Fruit fly (Drosophila melanogaster) whole organism, embryonic: ENCODE data around the gene tj.

ENCODE experiments used
- Abd-B ChIP-seq: fragments of 200-800 bp; sonication (Bioruptor generic); optimal IDR thresholded peaks from 2 replicates; lab custom pipeline; 2018; ENCODE audit warnings: missing biosample characterization, mild to moderate bottlenecking, missing genetic modification characterization, moderate library complexity
- Aef1 ChIP-seq: fragments of 200-800 bp; sonication (Bioruptor generic); IDR thresholded peaks from 3 replicates; pipeline ENCODE4 v1.3.6; 2022; ENCODE audit warnings: missing biosample characterization, missing genetic modification characterization
- Antp ChIP-seq: fragments of 200-800 bp; sonication (Bioruptor generic); optimal IDR thresholded peaks from 3 replicates; lab custom pipeline; 2016; ENCODE audit warnings: missing biosample characterization, missing genetic modification characterization
- B-H2 ChIP-seq: fragments of 200-800 bp; sonication (Bioruptor generic); optimal IDR thresholded peaks from 2 replicates; lab custom pipeline; 2018; ENCODE audit warnings: missing biosample characterization, mild to moderate bottlenecking, missing genetic modification characterization
- Bdp1 ChIP-seq: fragments of 200-800 bp; sonication (Bioruptor generic); optimal IDR thresholded peaks from 3 replicates; lab custom pipeline; 2016; ENCODE audit warnings: missing biosample characterization, missing genetic modification characterization
- CG11456 ChIP-seq: fragments of 200-800 bp; sonication (Bioruptor generic); IDR thresholded peaks from 3 replicates; pipeline ENCODE4 v1.3.6; 2022; ENCODE audit warnings: missing biosample characterization, missing genetic modification characterization
- CG11560 ChIP-seq: fragments of 200-800 bp; sonication (Bioruptor generic); IDR thresholded peaks from 3 replicates; pipeline ENCODE4 v1.3.6; 2022; ENCODE audit warnings: missing biosample characterization, missing genetic modification characterization
- CG13287 ChIP-seq: fragments of 200-800 bp; sonication (Bioruptor generic); IDR thresholded peaks from 2 replicates; pipeline ENCODE4 v1.3.6; 2022; ENCODE audit warnings: missing biosample characterization, missing genetic modification characterization; ENCODE audit not compliant: partially characterized antibody
- CG13424 ChIP-seq: fragments of 200-800 bp; sonication (Bioruptor generic); optimal IDR thresholded peaks from 2 replicates; lab custom pipeline; 2019; ENCODE audit warnings: missing biosample characterization, mild to moderate bottlenecking, missing genetic modification characterization, moderate library complexity
- CG13894 ChIP-seq: fragments of 200-800 bp; sonication (Bioruptor generic); optimal IDR thresholded peaks from 3 replicates; lab custom pipeline; 2018; ENCODE audit warnings: missing biosample characterization, mild to moderate bottlenecking, missing genetic modification characterization, moderate library complexity
- CG15073 ChIP-seq: fragments of 200-800 bp; sonication (Bioruptor generic); optimal IDR thresholded peaks from 2 replicates; lab custom pipeline; 2016; ENCODE audit warnings: missing biosample characterization, missing genetic modification characterization
- CG1792 ChIP-seq: fragments of 200-800 bp; sonication (Bioruptor generic); optimal IDR thresholded peaks from 2 replicates; lab custom pipeline; 2016; ENCODE audit warnings: missing biosample characterization, missing genetic modification characterization
- CG18476 ChIP-seq: fragments of 200-800 bp; sonication (Bioruptor generic); optimal IDR thresholded peaks from 2 replicates; lab custom pipeline; 2016; ENCODE audit warnings: missing biosample characterization, mild to moderate bottlenecking, missing genetic modification characterization
- CG2120 ChIP-seq: fragments of 200-800 bp; sonication (Bioruptor generic); optimal IDR thresholded peaks from 3 replicates; lab custom pipeline; 2016; ENCODE audit warnings: missing biosample characterization, missing genetic modification characterization
- CG31388 ChIP-seq: fragments of 200-800 bp; sonication (Bioruptor generic); optimal IDR thresholded peaks from 2 replicates; lab custom pipeline; 2016; ENCODE audit warnings: missing biosample characterization, missing genetic modification characterization
- CG32767 ChIP-seq: fragments of 200-800 bp; sonication (Bioruptor generic); IDR thresholded peaks from 2 replicates; pipeline ENCODE4 v1.3.6; 2022; ENCODE audit warnings: missing biosample characterization, missing genetic modification characterization
- CG3281 ChIP-seq: fragments of 200-800 bp; sonication (Bioruptor generic); optimal IDR thresholded peaks from 3 replicates; lab custom pipeline; 2017; ENCODE audit warnings: missing biosample characterization, mild to moderate bottlenecking, missing genetic modification characterization
- CG33213 ChIP-seq: fragments of 200-800 bp; sonication (Bioruptor generic); optimal IDR thresholded peaks from 3 replicates; lab custom pipeline; 2016; ENCODE audit warnings: missing biosample characterization, missing genetic modification characterization
- CG6654 ChIP-seq: fragments of 200-800 bp; sonication (Bioruptor generic); optimal IDR thresholded peaks from 2 replicates; lab custom pipeline; 2017; ENCODE audit warnings: missing biosample characterization, mild to moderate bottlenecking, missing genetic modification characterization
- CG6854 ChIP-seq: fragments of 200-800 bp; sonication (Bioruptor generic); optimal IDR thresholded peaks from 3 replicates; lab custom pipeline; 2017; ENCODE audit warnings: missing biosample characterization, mild to moderate bottlenecking, missing genetic modification characterization
- CG7372 ChIP-seq: fragments of 200-800 bp; sonication (Bioruptor generic); IDR thresholded peaks from 2 replicates; pipeline ENCODE4 v1.3.6; 2022; ENCODE audit warnings: missing biosample characterization, missing genetic modification characterization
- CG8359 ChIP-seq: fragments of 200-800 bp; sonication (Bioruptor generic); optimal IDR thresholded peaks from 2 replicates; lab custom pipeline; 2017; ENCODE audit warnings: missing biosample characterization, mild to moderate bottlenecking, missing genetic modification characterization, borderline replicate concordance
- CHES-1-like ChIP-seq: fragments of 200-800 bp; sonication (Bioruptor generic); optimal IDR thresholded peaks from 2 replicates; lab custom pipeline; 2016; ENCODE audit warnings: missing biosample characterization, missing genetic modification characterization
- CrebB ChIP-seq: fragments of 200-800 bp; sonication (Bioruptor generic); optimal IDR thresholded peaks from 3 replicates; lab custom pipeline; 2018; ENCODE audit warnings: missing biosample characterization, mild to moderate bottlenecking, missing genetic modification characterization
- Doc3 ChIP-seq: fragments of 200-800 bp; sonication (Bioruptor generic); IDR thresholded peaks from 3 replicates; pipeline ENCODE4 v1.3.6; 2022; ENCODE audit warnings: missing biosample characterization, missing genetic modification characterization; ENCODE audit not compliant: partially characterized antibody
- Fer2 ChIP-seq: fragments of 200-800 bp; sonication (Bioruptor generic); optimal IDR thresholded peaks from 2 replicates; lab custom pipeline; 2018; ENCODE audit warnings: missing biosample characterization, mild to moderate bottlenecking, missing genetic modification characterization, moderate library complexity
- HLHmδ ChIP-seq: fragments of 200-800 bp; sonication (Bioruptor generic); optimal IDR thresholded peaks from 2 replicates; lab custom pipeline; 2018; ENCODE audit warnings: missing biosample characterization, mild to moderate bottlenecking, missing genetic modification characterization, moderate library complexity
- Hey ChIP-seq: fragments of 200-800 bp; sonication (Bioruptor generic); optimal IDR thresholded peaks from 3 replicates; lab custom pipeline; 2018; ENCODE audit warnings: missing biosample characterization, mild to moderate bottlenecking, missing genetic modification characterization
- Hsf ChIP-seq: fragments of 200-800 bp; sonication (Bioruptor generic); optimal IDR thresholded peaks from 3 replicates; lab custom pipeline; 2016; ENCODE audit warnings: missing biosample characterization, missing genetic modification characterization
- Lim3 ChIP-seq: fragments of 200-800 bp; sonication (Bioruptor generic); IDR thresholded peaks from 2 replicates; pipeline ENCODE4 v1.3.6; 2022; ENCODE audit warnings: missing biosample characterization, missing genetic modification characterization
- MBD-R2 ChIP-seq: fragments of 200-800 bp; sonication (Bioruptor generic); IDR thresholded peaks from 2 replicates; pipeline ENCODE4 v1.3.6; 2022; ENCODE audit warnings: missing biosample characterization, missing genetic modification characterization
- NC2α ChIP-seq: fragments of 200-800 bp; sonication (Bioruptor generic); optimal IDR thresholded peaks from 2 replicates; lab custom pipeline; 2016; ENCODE audit warnings: missing biosample characterization, missing genetic modification characterization
- Oli ChIP-seq: fragments of 200-800 bp; sonication (Bioruptor generic); optimal IDR thresholded peaks from 2 replicates; lab custom pipeline; 2018; ENCODE audit warnings: missing biosample characterization, mild to moderate bottlenecking, missing genetic modification characterization, moderate library complexity
- Side ChIP-seq: fragments of 200-800 bp; sonication (Bioruptor generic); optimal IDR thresholded peaks from 2 replicates; lab custom pipeline; 2016; ENCODE audit warnings: missing biosample characterization, missing genetic modification characterization
- Usf ChIP-seq: fragments of 200-800 bp; sonication (Bioruptor generic); optimal IDR thresholded peaks from 2 replicates; lab custom pipeline; 2017; ENCODE audit warnings: missing genotype, missing biosample characterization, missing genetic modification characterization
- cas ChIP-seq: fragments of 200-800 bp; sonication (Bioruptor generic); IDR thresholded peaks from 2 replicates; pipeline ENCODE4 v1.3.6; 2022; ENCODE audit warnings: missing biosample characterization, missing genetic modification characterization
- dati ChIP-seq: fragments of 200-800 bp; sonication (Bioruptor generic); IDR thresholded peaks from 2 replicates; pipeline ENCODE4 v1.3.6; 2022; ENCODE audit warnings: missing biosample characterization, missing genetic modification characterization
- dmrt99B ChIP-seq: fragments of 200-800 bp; sonication (Bioruptor generic); optimal IDR thresholded peaks from 2 replicates; lab custom pipeline; 2018; ENCODE audit warnings: missing biosample characterization, mild to moderate bottlenecking, missing genetic modification characterization, moderate library complexity
- ems ChIP-seq: fragments of 200-800 bp; sonication (Bioruptor generic); optimal IDR thresholded peaks from 3 replicates; lab custom pipeline; 2016; ENCODE audit warnings: missing biosample characterization, missing genetic modification characterization
- eyg ChIP-seq: fragments of 200-800 bp; sonication (Bioruptor generic); optimal IDR thresholded peaks from 3 replicates; lab custom pipeline; 2016; ENCODE audit warnings: missing biosample characterization, missing genetic modification characterization
- gcm2 ChIP-seq: fragments of 200-800 bp; sonication (Bioruptor generic); optimal IDR thresholded peaks from 2 replicates; lab custom pipeline; 2016; ENCODE audit warnings: missing biosample characterization, missing genetic modification characterization
- gem ChIP-seq: fragments of 200-800 bp; sonication (Bioruptor generic); optimal IDR thresholded peaks from 2 replicates; lab custom pipeline; 2019; ENCODE audit warnings: missing biosample characterization, mild to moderate bottlenecking, missing genetic modification characterization, moderate library complexity
- grau ChIP-seq: fragments of 200-800 bp; optimal IDR thresholded peaks from 3 replicates; lab custom pipeline; 2019; ENCODE audit warnings: missing biosample characterization, mild to moderate bottlenecking, missing genetic modification characterization, moderate library complexity
- h ChIP-seq: fragments of >200 bp; optimal IDR thresholded peaks from 2 replicates; lab custom pipeline; 2017
- hth ChIP-seq: fragments of >200 bp; optimal IDR thresholded peaks from 2 replicates; lab custom pipeline; 2017; ENCODE audit warnings: inconsistent platforms
- pfk ChIP-seq: fragments of 200-800 bp; sonication (Bioruptor generic); optimal IDR thresholded peaks from 2 replicates; lab custom pipeline; 2018; ENCODE audit warnings: missing biosample characterization, mild to moderate bottlenecking, missing genetic modification characterization, moderate library complexity
- rib ChIP-seq: fragments of 200-800 bp; sonication (Bioruptor generic); IDR thresholded peaks from 2 replicates; pipeline ENCODE4 v1.3.6; 2022; ENCODE audit warnings: missing biosample characterization, missing genetic modification characterization
- sisA ChIP-seq: fragments of 200-800 bp; sonication (Bioruptor generic); IDR thresholded peaks from 2 replicates; pipeline ENCODE4 v1.3.6; 2022; ENCODE audit warnings: missing biosample characterization, missing genetic modification characterization
- ssp ChIP-seq: fragments of 200-800 bp; sonication (Bioruptor generic); IDR thresholded peaks from 2 replicates; pipeline ENCODE4 v1.3.6; 2022; ENCODE audit warnings: missing biosample characterization, missing genetic modification characterization
- wor ChIP-seq: fragments of 200-800 bp; sonication (Bioruptor generic); IDR thresholded peaks from 2 replicates; pipeline ENCODE4 v1.3.6; 2022; ENCODE audit warnings: missing biosample characterization, missing genetic modification characterization
- zen2 ChIP-seq: fragments of 200-800 bp; sonication (Bioruptor generic); IDR thresholded peaks from 3 replicates; pipeline ENCODE4 v1.3.6; 2022; ENCODE audit warnings: missing biosample characterization, missing genetic modification characterization; ENCODE audit not compliant: partially characterized antibody

Gene tj

DNA sequence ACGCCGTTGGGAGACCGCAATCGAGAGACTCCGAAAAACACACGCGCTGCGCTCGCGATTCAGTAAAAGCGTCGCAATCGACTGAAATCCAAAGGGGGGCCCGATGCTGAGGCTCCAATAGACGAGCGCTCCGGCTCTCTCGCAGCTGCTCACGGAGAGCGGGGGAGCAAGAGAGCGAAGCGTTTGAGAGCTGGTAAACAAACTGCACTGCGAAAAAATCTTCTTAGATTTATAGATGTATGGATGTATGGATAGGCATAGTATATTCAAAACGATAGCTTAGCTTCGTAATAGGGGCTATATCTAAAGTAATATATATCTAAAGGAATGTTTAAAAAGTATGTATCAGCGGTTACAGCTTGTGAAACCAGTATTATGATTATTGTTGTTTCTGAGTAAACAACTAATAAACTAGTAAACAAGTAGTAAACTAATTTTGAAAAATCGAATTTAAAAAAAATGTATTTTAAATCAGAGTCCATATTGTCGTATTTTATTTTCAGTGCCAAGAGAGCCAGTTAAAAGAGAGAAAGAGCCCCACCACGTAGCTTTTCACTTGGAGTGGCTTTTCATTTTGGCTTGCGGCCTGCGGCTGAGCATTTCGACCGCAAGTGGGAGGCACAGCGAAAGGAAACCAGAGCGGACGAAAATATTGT, 40.5 kb upstream of the tj start, which contains the start of the genes Alp12 and CG13085 (continued):
- TF ChIP-seq CG33213 (GFP tag; lab: Kevin White, UChicago) (peak; percentile 88), Lim3 (GFP tag; lab: Robert Waterston, UW) (peak; percentile 91), ssp (peak; percentile 91), CG7372 (peak; percentile 97), CG13424 (tag; lab: Kevin White, UChicago) (peak; percentile 99), dmrt99B (tag; lab: Kevin White, UChicago) (peak; percentile 99), NC2α (GFP tag; lab: Kevin White, UChicago) (peak; percentile 84), CG8359 (GFP tag; lab: Kevin White, UChicago) (peak; percentile 92), CG2120 (GFP tag; lab: Kevin White, UChicago) (peak; percentile 98), gem (tag; lab: Kevin White, UChicago) (peak; percentile 99), ems (GFP tag; lab: Kevin White, UChicago) (peak; percentile 94), sisA (peak; percentile 95), Doc3 (GFP tag; lab: Robert Waterston, UW) (no peak), CG6654 (peak; percentile 91), hth (lab: Kevin White, UChicago) (no peak), Antp (GFP tag; lab: Kevin White, UChicago) (peak; percentile 90), CG13287 (GFP tag; lab: Robert Waterston, UW) (no peak; the same call in none of the 2 replicates), dati (peak; percentile 41; the same call in 1 of the 2 replicates), HLHmδ (GFP tag; lab: Kevin White, UChicago) (peak; percentile 66), Side (GFP tag; lab: Kevin White, UChicago) (peak; percentile 94), Usf (GFP tag; lab: Kevin White, UChicago) (peak; percentile 95), CG11456 (GFP tag; lab: Robert Waterston, UW) (peak; percentile 90), zen2 (GFP tag; lab: Robert Waterston, UW) (no peak), CG6854 (peak; percentile 98), CG31388 (GFP tag; lab: Kevin White, UChicago) (peak; percentile 91), CG15073 (GFP tag; lab: Kevin White, UChicago) (peak; percentile 79), MBD-R2 (GFP tag; lab: Robert Waterston, UW) (peak; percentile 72), Fer2 (tag; lab: Kevin White, UChicago) (peak; percentile 94), CrebB (tag; lab: Kevin White, UChicago) (peak; percentile 96), CG3281 (GFP tag; lab: Kevin White, UChicago) (peak; percentile 99), CG32767 (GFP tag; lab: Robert Waterston, UW) (peak; percentile 97), pfk (GFP tag; lab: Kevin White, UChicago) (peak; percentile 56), h (lab: Kevin White, UChicago) (no peak), Oli (peak; percentile 99), CG11560 (tag; lab: Robert Waterston, UW) (peak; percentile 90), gcm2 (GFP tag; lab: Kevin White, UChicago) (peak; percentile 88), Abd-B (peak; percentile 94), CG18476 (GFP tag; lab: Kevin White, UChicago) (peak; percentile 96), wor (GFP tag; lab: Robert Waterston, UW) (peak; percentile 98), CG13894 (tag; lab: Kevin White, UChicago) (peak; percentile 97), CG1792 (GFP tag; lab: Kevin White, UChicago) (peak; percentile 86), Bdp1 (GFP tag; lab: Kevin White, UChicago) (peak; percentile 88), rib (peak; percentile 94), Aef1 (peak; percentile 93), cas (GFP tag; lab: Robert Waterston, UW) (peak; percentile 82), Hey (tag; lab: Kevin White, UChicago) (peak; percentile 84), grau (tag; lab: Kevin White, UChicago) (peak; percentile 98), B-H2 (peak; percentile 97), eyg (GFP tag; lab: Kevin White, UChicago) (peak; percentile 89), CHES-1-like (GFP tag; lab: Kevin White, UChicago) (peak; percentile 92), Hsf (GFP tag; lab: Kevin White, UChicago) (peak; percentile 98)
